Fruit fly (Drosophila melanogaster) whole organism, embryonic: ENCODE results near the gene RapGAP1.

ENCODE experiments used
- CG10147 ChIP-seq: fragments of 200-800 bp; sonication (Bioruptor generic); optimal IDR thresholded peaks from 2 replicates; lab custom pipeline; 2019; ENCODE audit warnings: missing biosample characterization, mild to moderate bottlenecking, missing genetic modification characterization, moderate library complexity
- CG10321 ChIP-seq: fragments of 200-800 bp; sonication (Bioruptor generic); IDR thresholded peaks from 2 replicates; pipeline ENCODE4 v1.3.6; 2022; ENCODE audit warnings: missing biosample characterization, missing genetic modification characterization
- CG10462 ChIP-seq: fragments of 200-800 bp; sonication (Bioruptor generic); optimal IDR thresholded peaks from 2 replicates; lab custom pipeline; 2016; ENCODE audit warnings: missing biosample characterization, missing genetic modification characterization
- CG10654 ChIP-seq: fragments of 200-800 bp; sonication (Bioruptor generic); optimal IDR thresholded peaks from 2 replicates; lab custom pipeline; 2016; ENCODE audit warnings: missing biosample characterization, missing genetic modification characterization
- CG12155 ChIP-seq: fragments of 200-800 bp; sonication (Bioruptor generic); optimal IDR thresholded peaks from 3 replicates; lab custom pipeline; 2016; ENCODE audit warnings: missing biosample characterization, missing genetic modification characterization
- CG12299 ChIP-seq: fragments of 200-800 bp; sonication (Bioruptor generic); optimal IDR thresholded peaks from 2 replicates; lab custom pipeline; 2018; ENCODE audit warnings: missing biosample characterization, mild to moderate bottlenecking, missing genetic modification characterization
- CG12769 ChIP-seq: fragments of 200-800 bp; sonication (Bioruptor generic); optimal IDR thresholded peaks from 2 replicates; lab custom pipeline; 2019; ENCODE audit warnings: missing biosample characterization, mild to moderate bottlenecking, missing genetic modification characterization, moderate library complexity
- CG12942 ChIP-seq: fragments of 200-800 bp; sonication (Bioruptor generic); optimal IDR thresholded peaks from 3 replicates; lab custom pipeline; 2016; ENCODE audit warnings: missing biosample characterization, missing genetic modification characterization
- CG15696 ChIP-seq: fragments of 200-800 bp; sonication (Bioruptor generic); optimal IDR thresholded peaks from 2 replicates; lab custom pipeline; 2019; ENCODE audit warnings: missing biosample characterization, mild to moderate bottlenecking, missing genetic modification characterization, moderate library complexity
- CG16813 ChIP-seq: fragments of 200-800 bp; sonication (Bioruptor generic); IDR thresholded peaks from 3 replicates; pipeline ENCODE4 v1.3.6; 2022; ENCODE audit warnings: missing biosample characterization, missing genetic modification characterization; ENCODE audit not compliant: partially characterized antibody
- CG17186 ChIP-seq: fragments of 200-800 bp; sonication (Bioruptor generic); optimal IDR thresholded peaks from 3 replicates; lab custom pipeline; 2017; ENCODE audit warnings: missing biosample characterization, missing genetic modification reagents, missing genetic modification characterization
- CG17612 ChIP-seq: fragments of 200-800 bp; sonication (Bioruptor generic); IDR thresholded peaks from 2 replicates; pipeline ENCODE4 v1.3.6; 2022; ENCODE audit warnings: missing biosample characterization, missing genetic modification characterization
- CG18011 ChIP-seq: fragments of 200-800 bp; sonication (Bioruptor generic); optimal IDR thresholded peaks from 2 replicates; lab custom pipeline; 2017; ENCODE audit warnings: missing biosample characterization, missing genetic modification characterization, mild to moderate bottlenecking, moderate library complexity, missing genotype
- CG1832 ChIP-seq: fragments of 200-800 bp; sonication (Bioruptor generic); optimal IDR thresholded peaks from 2 replicates; lab custom pipeline; 2017; ENCODE audit warnings: missing biosample characterization, mild to moderate bottlenecking, missing genetic modification characterization, inconsistent platforms
- CG33213 ChIP-seq: fragments of 200-800 bp; sonication (Bioruptor generic); optimal IDR thresholded peaks from 3 replicates; lab custom pipeline; 2016; ENCODE audit warnings: missing biosample characterization, missing genetic modification characterization
- CG3407 ChIP-seq: fragments of 200-800 bp; sonication (Bioruptor generic); optimal IDR thresholded peaks from 2 replicates; lab custom pipeline; 2018; ENCODE audit warnings: missing biosample characterization, mild to moderate bottlenecking, missing genetic modification characterization
- CG34224 ChIP-seq: fragments of 200-800 bp; sonication (Bioruptor generic); IDR thresholded peaks from 3 replicates; pipeline ENCODE4 v1.3.6; 2022; ENCODE audit warnings: missing biosample characterization, missing genetic modification characterization; ENCODE audit not compliant: partially characterized antibody
- CG34376 ChIP-seq: fragments of 200-800 bp; sonication (Bioruptor generic); optimal IDR thresholded peaks from 2 replicates; lab custom pipeline; 2018; ENCODE audit warnings: missing biosample characterization, mild to moderate bottlenecking, missing genetic modification characterization
- CG7271 ChIP-seq: fragments of 200-800 bp; sonication (Bioruptor generic); optimal IDR thresholded peaks from 2 replicates; lab custom pipeline; 2018; ENCODE audit warnings: missing biosample characterization, mild to moderate bottlenecking, missing genetic modification characterization, moderate library complexity
- CG8089 ChIP-seq: fragments of 200-800 bp; sonication (Bioruptor generic); optimal IDR thresholded peaks from 3 replicates; lab custom pipeline; 2016; ENCODE audit warnings: missing biosample characterization, missing genetic modification characterization
- Dek ChIP-seq: fragments of 200-800 bp; sonication (Bioruptor generic); optimal IDR thresholded peaks from 3 replicates; lab custom pipeline; 2019; ENCODE audit warnings: missing biosample characterization, mild to moderate bottlenecking, missing genetic modification characterization, moderate library complexity
- Dref ChIP-seq: fragments of 200-800 bp; sonication (Bioruptor generic); IDR thresholded peaks from 2 replicates; pipeline ENCODE4 v1.3.6; 2022; ENCODE audit warnings: missing biosample characterization, missing genetic modification characterization
- GATAe ChIP-seq: fragments of 200-800 bp; sonication (Bioruptor generic); conservative IDR thresholded peaks from 2 replicates; pipeline ENCODE4 v1.3.6; 2022; ENCODE audit warnings: missing biosample characterization, missing genetic modification characterization
- H15 ChIP-seq: fragments of 200-800 bp; sonication (Bioruptor generic); IDR thresholded peaks from 3 replicates; pipeline ENCODE4 v1.3.6; 2022; ENCODE audit warnings: missing biosample characterization, missing genetic modification characterization
- Hey ChIP-seq: fragments of 200-800 bp; sonication (Bioruptor generic); optimal IDR thresholded peaks from 3 replicates; lab custom pipeline; 2018; ENCODE audit warnings: missing biosample characterization, mild to moderate bottlenecking, missing genetic modification characterization
- HmgD ChIP-seq: fragments of 200-800 bp; sonication (Bioruptor generic); optimal IDR thresholded peaks from 3 replicates; lab custom pipeline; 2016; ENCODE audit warnings: missing biosample characterization, missing genetic modification characterization
- Lim3 ChIP-seq: fragments of 200-800 bp; sonication (Bioruptor generic); IDR thresholded peaks from 2 replicates; pipeline ENCODE4 v1.3.6; 2022; ENCODE audit warnings: missing biosample characterization, missing genetic modification characterization
- Lpt ChIP-seq: fragments of >200 bp; optimal IDR thresholded peaks from 2 replicates; lab custom pipeline; 2018; ENCODE audit warnings: missing biosample characterization, missing genetic modification characterization
- MESR4 ChIP-seq: fragments of 200-800 bp; sonication (Bioruptor generic); optimal IDR thresholded peaks from 2 replicates; lab custom pipeline; 2018; ENCODE audit warnings: missing biosample characterization, mild to moderate bottlenecking, missing genetic modification characterization, moderate library complexity
- MTF-1 ChIP-seq: fragments of 200-800 bp; sonication (Bioruptor generic); optimal IDR thresholded peaks from 2 replicates; lab custom pipeline; 2018; ENCODE audit warnings: missing biosample characterization, mild to moderate bottlenecking, missing genetic modification characterization, borderline replicate concordance
- NfI ChIP-seq: fragments of 200-800 bp; sonication (Bioruptor generic); optimal IDR thresholded peaks from 3 replicates; lab custom pipeline; 2018; ENCODE audit warnings: missing biosample characterization, mild to moderate bottlenecking, missing genetic modification characterization, moderate library complexity
- Optix ChIP-seq: fragments of 200-800 bp; sonication (Bioruptor generic); IDR thresholded peaks from 3 replicates; pipeline ENCODE4 v1.3.6; 2022; ENCODE audit warnings: missing biosample characterization, missing genetic modification characterization
- Rfx ChIP-seq: fragments of 200-800 bp; sonication (Bioruptor generic); IDR thresholded peaks from 2 replicates; pipeline ENCODE4 v1.3.6; 2022; ENCODE audit warnings: missing biosample characterization, missing genetic modification characterization
- Scr ChIP-seq: fragments of 200-800 bp; sonication (Bioruptor generic); IDR thresholded peaks from 2 replicates; pipeline ENCODE4 v1.3.6; 2022; ENCODE audit warnings: missing biosample characterization, missing genetic modification characterization; ENCODE audit not compliant: partially characterized antibody
- Sin3A ChIP-seq: fragments of >200 bp; optimal IDR thresholded peaks from 2 replicates; lab custom pipeline; 2018
- Ssrp ChIP-seq: fragments of 200-800 bp; sonication (Bioruptor generic); optimal IDR thresholded peaks from 2 replicates; lab custom pipeline; 2018; ENCODE audit warnings: missing biosample characterization, mild to moderate bottlenecking, missing genetic modification characterization, moderate library complexity
- Stat92E ChIP-seq, 3 experiments: fragments of >200 bp in 2 of 3; fragments of 200-800 bp in 1 of 3; sonication (Bioruptor generic) in 1 of 3; optimal IDR thresholded peaks; 2 replicates each; lab custom pipeline; 2017 to 2019; ENCODE audit warnings: missing biosample characterization in 3 of 3, missing genetic modification characterization in 3 of 3, mild to moderate bottlenecking in 1 of 3, moderate library complexity in 1 of 3
- Xbp1 ChIP-seq: fragments of 200-800 bp; sonication (Bioruptor generic); optimal IDR thresholded peaks from 3 replicates; lab custom pipeline; 2016; ENCODE audit warnings: missing biosample characterization, mild to moderate bottlenecking, missing genetic modification characterization
- ab ChIP-seq: fragments of 200-800 bp; sonication (Bioruptor generic); optimal IDR thresholded peaks from 2 replicates; lab custom pipeline; 2016; ENCODE audit warnings: missing biosample characterization, missing genetic modification characterization
- btn ChIP-seq: fragments of 200-800 bp; sonication (Bioruptor generic); optimal IDR thresholded peaks from 2 replicates; lab custom pipeline; 2016; ENCODE audit warnings: missing biosample characterization, missing genetic modification characterization
- crp ChIP-seq, 2 experiments: fragments of 200-800 bp; sonication (Bioruptor generic); optimal IDR thresholded peaks; 2 replicates in 1 of 2; 3 replicates in 1 of 2; lab custom pipeline; 2017; ENCODE audit warnings: missing biosample characterization in 2 of 2, missing genetic modification characterization in 2 of 2, mild to moderate bottlenecking in 1 of 2, moderate library complexity in 1 of 2
- gcm2 ChIP-seq: fragments of 200-800 bp; sonication (Bioruptor generic); optimal IDR thresholded peaks from 2 replicates; lab custom pipeline; 2016; ENCODE audit warnings: missing biosample characterization, missing genetic modification characterization
- gro ChIP-seq: fragments of 200-800 bp; sonication (Bioruptor generic); optimal IDR thresholded peaks from 2 replicates; lab custom pipeline; 2016; ENCODE audit warnings: missing biosample characterization, missing genetic modification characterization
- h ChIP-seq: fragments of >200 bp; optimal IDR thresholded peaks from 2 replicates; lab custom pipeline; 2017
- hkb ChIP-seq, 2 experiments: fragments of 200-800 bp in 1 of 2; fragments of >200 bp in 1 of 2; sonication (Bioruptor generic) in 1 of 2; IDR thresholded peaks in 1 of 2; optimal IDR thresholded peaks in 1 of 2; 2 replicates each; pipeline versions ENCODE4 v1.3.6 to Lab custom; 2017 to 2022; ENCODE audit warnings: missing biosample characterization in 1 of 2, missing genetic modification characterization in 1 of 2
- insv ChIP-seq, 2 experiments: fragments of 200-800 bp; sonication (Bioruptor generic); optimal IDR thresholded peaks; 3 replicates each; lab custom pipeline; 2016 to 2018; ENCODE audit warnings: missing biosample characterization in 2 of 2, missing genetic modification characterization in 2 of 2
- org-1 ChIP-seq: fragments of 200-800 bp; sonication (Bioruptor generic); optimal IDR thresholded peaks from 2 replicates; lab custom pipeline; 2017; ENCODE audit warnings: missing biosample characterization, missing genetic modification characterization
- prd ChIP-seq, 3 experiments: fragments of >200 bp in 2 of 3; fragments of 200-800 bp in 1 of 3; sonication (Bioruptor generic) in 1 of 3; optimal IDR thresholded peaks in 2 of 3; IDR thresholded peaks in 1 of 3; 2 replicates in 2 of 3; 3 replicates in 1 of 3; pipeline versions ENCODE4 v1.3.6 to Lab custom; 2017 to 2022; ENCODE audit warnings: missing biosample characterization in 1 of 3, missing genetic modification characterization in 1 of 3
- sqz ChIP-seq: fragments of 200-800 bp; sonication (Bioruptor generic); optimal IDR thresholded peaks from 3 replicates; lab custom pipeline; 2018; ENCODE audit warnings: missing biosample characterization, mild to moderate bottlenecking, missing genetic modification characterization

The RapGAP1 gene

DNA sequence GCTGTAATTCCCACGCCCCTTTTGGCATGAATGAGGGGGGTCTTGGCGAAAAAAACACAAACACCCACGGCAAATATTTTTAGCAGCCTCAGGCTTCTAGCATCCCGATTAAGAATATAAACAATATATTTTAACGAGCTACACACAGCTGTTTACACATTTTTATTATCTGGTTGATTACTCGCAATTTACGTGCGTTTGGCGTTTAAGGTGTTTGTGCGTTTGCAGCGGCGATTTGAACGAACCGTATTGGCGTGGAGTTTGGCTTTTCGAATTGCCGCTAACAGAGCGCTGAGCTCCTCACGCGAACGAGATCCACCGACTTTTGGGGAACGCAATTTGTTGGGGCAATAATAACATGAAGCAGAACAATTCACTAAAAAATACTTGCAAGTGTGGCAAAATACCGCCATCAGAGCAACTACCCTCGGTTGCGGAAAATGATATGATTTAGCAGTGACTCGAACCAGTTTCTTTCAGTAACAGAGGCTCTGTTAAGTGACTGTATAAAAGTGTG, 82.7 kb downstream of the RapGAP1 start, which contains the start of gene Ziz (continued):
- no peak for TF ChIP-seq CG1832 (GFP tag; lab: Kevin White, UChicago)
- TF ChIP-seq MTF-1 = peak; percentile 43
- peak; percentile 27 for TF ChIP-seq Sin3A (lab: Kevin White, UChicago)
- no peak; the same call in 1 of the 2 replicates for TF ChIP-seq Dref
- TF ChIP-seq CG17186 = no peak
- no peak for TF ChIP-seq Xbp1 (GFP tag; lab: Kevin White, UChicago)
- no peak for TF ChIP-seq Hey (tag; lab: Kevin White, UChicago)
- peak in 1 of 2 experiments; percentile 49 for TF ChIP-seq insv (GFP tag; optimal IDR thresholded peaks at IDR 0.05; lab: Kevin White, UChicago)
- peak; percentile 35 for TF ChIP-seq NfI
- no peak for TF ChIP-seq prd (optimal IDR thresholded peaks at IDR 0.05; lab: Kevin White, UChicago)
- TF ChIP-seq prd (GFP tag; IDR thresholded peaks at IDR 0.05; lab: Robert Waterston, UW) = no peak
- TF ChIP-seq GATAe = no peak
- TF ChIP-seq CG18011 (GFP tag; lab: Kevin White, UChicago) = no peak
- no peak for TF ChIP-seq HmgD (GFP tag; lab: Kevin White, UChicago)
- peak; percentile 57; the same call in 2 of the 3 replicates for TF ChIP-seq CG34224 (GFP tag; lab: Robert Waterston, UW)
- TF ChIP-seq H15 = no peak
- no peak for TF ChIP-seq CG7271 (tag; lab: Kevin White, UChicago)
- TF ChIP-seq Lim3 (GFP tag; lab: Robert Waterston, UW) = no peak
- peak; percentile 76 for TF ChIP-seq CG33213 (GFP tag; lab: Kevin White, UChicago)
- no peak for TF ChIP-seq Dek (tag; lab: Kevin White, UChicago)
- no peak for TF ChIP-seq CG15696 (tag; lab: Kevin White, UChicago)
- TF ChIP-seq Scr (GFP tag; lab: Robert Waterston, UW) = peak; percentile 38; the same call in 1 of the 2 replicates
- peak; percentile 78 for TF ChIP-seq CG12769 (tag; lab: Kevin White, UChicago)
- TF ChIP-seq Optix (GFP tag; lab: Robert Waterston, UW) = no peak
- TF ChIP-seq crp (GFP tag; optimal IDR thresholded peaks at IDR 0.05; lab: Kevin White, UChicago) = no peak
- TF ChIP-seq CG16813 (GFP tag; lab: Robert Waterston, UW) = no peak
- TF ChIP-seq CG8089 (GFP tag; lab: Kevin White, UChicago) = no peak
- no peak for TF ChIP-seq CG17612 (GFP tag; lab: Robert Waterston, UW)
- no peak for TF ChIP-seq CG12942 (GFP tag; lab: Kevin White, UChicago)
- TF ChIP-seq CG12299 (tag; lab: Kevin White, UChicago) = peak; percentile 32
- TF ChIP-seq CG10147 (GFP tag; lab: Kevin White, UChicago) = peak; percentile 73
- TF ChIP-seq CG10462 (GFP tag; lab: Kevin White, UChicago) = no peak
- no peak for TF ChIP-seq h (lab: Kevin White, UChicago)
- no peak for TF ChIP-seq gcm2 (GFP tag; lab: Kevin White, UChicago)
- no peak for TF ChIP-seq CG3407 (GFP tag; lab: Kevin White, UChicago)
- TF ChIP-seq Rfx (GFP tag; lab: Robert Waterston, UW) = peak; percentile 67
- TF ChIP-seq org-1 (GFP tag; lab: Kevin White, UChicago) = no peak
- TF ChIP-seq ab (GFP tag; lab: Kevin White, UChicago) = no peak
- peak; percentile 62 for TF ChIP-seq MESR4 (GFP tag; lab: Kevin White, UChicago)
- TF ChIP-seq CG34376 (GFP tag; lab: Kevin White, UChicago) = peak; percentile 72
- TF ChIP-seq Lpt = no peak
- peak; percentile 78 for TF ChIP-seq gro (GFP tag; lab: Kevin White, UChicago)
- peak; percentile 14 for TF ChIP-seq btn (GFP tag; lab: Kevin White, UChicago)
- no peak for TF ChIP-seq hkb (optimal IDR thresholded peaks at IDR 0.05; lab: Kevin White, UChicago)
- TF ChIP-seq hkb (GFP tag; IDR thresholded peaks at IDR 0.05; lab: Robert Waterston, UW) = no peak; the same call in 1 of the 2 replicates
- peak; percentile 60 for TF ChIP-seq sqz
- TF ChIP-seq Stat92E (GFP tag; optimal IDR thresholded peaks at IDR 0.05; lab: Kevin White, UChicago) = peak in 1 of 3 experiments; percentile 69
- TF ChIP-seq Ssrp = no peak
- no peak for TF ChIP-seq CG10654 (GFP tag; lab: Kevin White, UChicago)
- no peak for TF ChIP-seq CG10321 (GFP tag; lab: Robert Waterston, UW)
- peak; percentile 33 for TF ChIP-seq CG12155 (GFP tag; lab: Kevin White, UChicago)
